Worm (Caenorhabditis elegans) whole organism, young adult: ENCODE data around the gene Y60C6A.1.
A peak's percentile ranks its signal among the peaks of the same experiment; 100 is the strongest.

Source experiments
- B0035.1 ChIP-seq: sonication (generic microtip); optimal IDR thresholded peaks from 2 replicates; lab custom pipeline; 2016; ENCODE audit warnings: missing genetic modification characterization, mild to moderate bottlenecking, missing compliant biosample characterization, missing genotype, missing genetic modification reagents
- B0336.3 ChIP-seq: fragments of 200-800 bp; sonication (Bioruptor generic); IDR thresholded peaks from 2 replicates; pipeline ENCODE4 v1.3.6; 2022; ENCODE audit warnings: missing genetic modification characterization, missing compliant biosample characterization
- F37B4.10 ChIP-seq: fragments of 200-800 bp; sonication (Bioruptor generic); IDR thresholded peaks from 2 replicates; pipeline ENCODE4 v1.3.6; 2022; ENCODE audit warnings: missing genetic modification characterization, missing compliant biosample characterization
- F49E8.2 ChIP-seq: sonication (generic microtip); optimal IDR thresholded peaks from 3 replicates; lab custom pipeline; 2017; ENCODE audit warnings: missing genetic modification characterization, mild to moderate bottlenecking, missing compliant biosample characterization, antibody characterized with exemption, moderate library complexity; ENCODE audit not compliant: insufficient read depth
- F55B11.4 ChIP-seq: sonication (generic microtip); optimal IDR thresholded peaks from 2 replicates; lab custom pipeline; 2016; ENCODE audit warnings: missing compliant biosample characterization, missing genetic modification characterization, borderline replicate concordance; ENCODE audit not compliant: insufficient read depth
- F57A8.1 ChIP-seq: fragments of 200-800 bp; sonication (Bioruptor generic); optimal IDR thresholded peaks from 2 replicates; lab custom pipeline; 2018; ENCODE audit warnings: mild to moderate bottlenecking, missing genetic modification characterization, moderate library complexity, missing compliant biosample characterization
- K11D2.4 ChIP-seq: fragments of 200-800 bp; sonication (Bioruptor generic); IDR thresholded peaks from 2 replicates; pipeline ENCODE4 v1.3.6; 2022; ENCODE audit warnings: missing genetic modification reagents, missing genetic modification characterization, missing compliant biosample characterization
- Y53F4B.3 ChIP-seq: fragments of 200-800 bp; sonication (Bioruptor generic); IDR thresholded peaks from 2 replicates; pipeline ENCODE4 v1.3.6; 2022; ENCODE audit warnings: missing genetic modification reagents, missing genetic modification characterization, missing compliant biosample characterization
- aptf-2 ChIP-seq: fragments of 200-800 bp; sonication (Bioruptor generic); conservative IDR thresholded peaks from 2 replicates; pipeline ENCODE4 v1.3.6; 2022; ENCODE audit warnings: missing genetic modification reagents, missing genetic modification characterization, missing compliant biosample characterization
- aptf-3 ChIP-seq: fragments of 200-800 bp; sonication (Bioruptor generic); IDR thresholded peaks from 2 replicates; pipeline ENCODE4 v1.3.6; 2022; ENCODE audit warnings: missing genetic modification characterization, missing compliant biosample characterization
- atf-7 ChIP-seq: sonication (generic microtip); optimal IDR thresholded peaks from 2 replicates; lab custom pipeline; 2017; ENCODE audit warnings: mild to moderate bottlenecking, missing genetic modification characterization, missing compliant biosample characterization
- attf-3 ChIP-seq: fragments of 200-800 bp; sonication (Bioruptor generic); conservative IDR thresholded peaks from 2 replicates; pipeline ENCODE4 v1.3.6; 2022; ENCODE audit warnings: missing genetic modification reagents, missing genetic modification characterization, missing compliant biosample characterization
- attf-5 ChIP-seq: fragments of 200-800 bp; sonication (Bioruptor generic); optimal IDR thresholded peaks from 2 replicates; lab custom pipeline; 2018; ENCODE audit warnings: mild to moderate bottlenecking, missing genetic modification characterization, missing compliant biosample characterization
- attf-6 ChIP-seq: fragments of 200-800 bp; sonication (Bioruptor generic); IDR thresholded peaks from 2 replicates; pipeline ENCODE4 v1.3.6; 2022; ENCODE audit warnings: missing genetic modification reagents, missing genetic modification characterization, missing compliant biosample characterization
- bed-2 ChIP-seq: fragments of 200-800 bp; sonication (Bioruptor generic); IDR thresholded peaks from 2 replicates; pipeline ENCODE4 v1.3.6; 2022; ENCODE audit warnings: missing genetic modification reagents, missing genetic modification characterization, missing compliant biosample characterization
- cebp-1 ChIP-seq, 2 experiments: fragments of 200-800 bp in 1 of 2; sonication (Bioruptor generic) in 1 of 2; sonication (generic microtip) in 1 of 2; IDR thresholded peaks in 1 of 2; optimal IDR thresholded peaks in 1 of 2; 2 replicates each; pipeline versions ENCODE4 v1.3.6 to Lab custom; 2017 to 2022; ENCODE audit warnings: missing compliant biosample characterization in 2 of 2, missing genetic modification characterization in 2 of 2, mild to moderate bottlenecking in 1 of 2, missing genetic modification reagents in 1 of 2, moderate library complexity in 1 of 2
- ceh-27 ChIP-seq: fragments of 200-800 bp; sonication (Bioruptor generic); optimal IDR thresholded peaks from 2 replicates; lab custom pipeline; 2018; ENCODE audit warnings: mild to moderate bottlenecking, missing genetic modification characterization, moderate library complexity, missing compliant biosample characterization
- ceh-40 ChIP-seq: fragments of 200-800 bp; sonication (Bioruptor generic); IDR thresholded peaks from 2 replicates; pipeline ENCODE4 v1.3.6; 2022; ENCODE audit warnings: missing genetic modification characterization, missing compliant biosample characterization
- ceh-58 ChIP-seq: fragments of 200-800 bp; sonication (Bioruptor generic); IDR thresholded peaks from 2 replicates; pipeline ENCODE4 v1.3.6; 2022; ENCODE audit warnings: missing genetic modification characterization, missing compliant biosample characterization
- ceh-79 ChIP-seq: sonication (generic microtip); optimal IDR thresholded peaks from 2 replicates; lab custom pipeline; 2017; ENCODE audit warnings: mild to moderate bottlenecking, missing genetic modification characterization, missing compliant biosample characterization
- dox-1 ChIP-seq: fragments of 200-800 bp; sonication (Bioruptor generic); IDR thresholded peaks from 2 replicates; pipeline ENCODE4 v1.3.6; 2022; ENCODE audit warnings: missing genetic modification reagents, missing genetic modification characterization, missing compliant biosample characterization
- dpff-1 ChIP-seq: sonication (generic microtip); optimal IDR thresholded peaks from 2 replicates; lab custom pipeline; 2017; ENCODE audit warnings: mild to moderate bottlenecking, missing genetic modification characterization, missing compliant biosample characterization
- dpl-1 ChIP-seq: fragments of 150-350 bp; optimal IDR thresholded peaks from 2 replicates; lab custom pipeline; 2014; ENCODE audit warnings: missing biosample characterization, missing genetic modification reagents, missing genetic modification characterization
- egl-18 ChIP-seq: fragments of 200-800 bp; sonication (Bioruptor generic); IDR thresholded peaks from 2 replicates; pipeline ENCODE4 v1.3.6; 2022; ENCODE audit warnings: missing genetic modification reagents, missing genetic modification characterization, missing compliant biosample characterization
- ekl-4 ChIP-seq: fragments of 200-800 bp; sonication (Bioruptor generic); IDR thresholded peaks from 2 replicates; pipeline ENCODE4 v1.3.6; 2022; ENCODE audit warnings: missing genetic modification reagents, missing genetic modification characterization, missing compliant biosample characterization
- fkh-3 ChIP-seq: sonication (generic microtip); optimal IDR thresholded peaks from 2 replicates; lab custom pipeline; 2016; ENCODE audit warnings: mild to moderate bottlenecking, missing genetic modification characterization, missing compliant biosample characterization
- him-1 ChIP-seq: sonication (generic microtip); optimal IDR thresholded peaks from 2 replicates; lab custom pipeline; 2016; ENCODE audit warnings: missing genotype, missing genetic modification reagents, missing genetic modification characterization, missing compliant biosample characterization
- hlh-12 ChIP-seq: sonication (generic microtip); optimal IDR thresholded peaks from 2 replicates; lab custom pipeline; 2016; ENCODE audit warnings: missing genetic modification characterization, missing compliant biosample characterization
- hlh-26 ChIP-seq: fragments of 200-800 bp; sonication (Bioruptor generic); conservative IDR thresholded peaks from 2 replicates; pipeline ENCODE4 v1.3.6; 2022; ENCODE audit warnings: missing genetic modification reagents, missing genetic modification characterization, missing compliant biosample characterization
- hmg-1.2 ChIP-seq: fragments of 200-800 bp; sonication (Bioruptor generic); IDR thresholded peaks from 2 replicates; pipeline ENCODE4 v1.3.6; 2022; ENCODE audit warnings: missing genetic modification reagents, missing genetic modification characterization, missing compliant biosample characterization
- hmg-20 ChIP-seq: fragments of 200-800 bp; sonication (Bioruptor generic); IDR thresholded peaks from 2 replicates; pipeline ENCODE4 v1.3.6; 2022; ENCODE audit warnings: missing genetic modification reagents, missing genetic modification characterization, missing compliant biosample characterization
- lag-1 ChIP-seq: fragments of 200-800 bp; sonication (Bioruptor generic); IDR thresholded peaks from 2 replicates; pipeline ENCODE4 v1.3.6; 2022; ENCODE audit warnings: missing genetic modification reagents, missing genetic modification characterization, missing compliant biosample characterization
- lin-40 ChIP-seq: sonication (generic microtip); optimal IDR thresholded peaks from 2 replicates; lab custom pipeline; 2016; ENCODE audit warnings: missing genetic modification characterization, mild to moderate bottlenecking, missing compliant biosample characterization, missing genotype, missing genetic modification reagents
- mcd-1 ChIP-seq: fragments of 200-800 bp; sonication (Bioruptor generic); IDR thresholded peaks from 2 replicates; pipeline ENCODE4 v1.3.6; 2022; ENCODE audit warnings: missing genetic modification reagents, missing genetic modification characterization, missing compliant biosample characterization
- mel-28 ChIP-seq: sonication (generic microtip); optimal IDR thresholded peaks from 2 replicates; lab custom pipeline; 2016; ENCODE audit warnings: borderline replicate concordance, mild to moderate bottlenecking, missing genetic modification characterization, missing compliant biosample characterization
- mxl-1 ChIP-seq: sonication (generic microtip); optimal IDR thresholded peaks from 2 replicates; lab custom pipeline; 2016; ENCODE audit warnings: missing genetic modification characterization, missing compliant biosample characterization
- nhr-120 ChIP-seq: fragments of 200-800 bp; sonication (Bioruptor generic); IDR thresholded peaks from 2 replicates; pipeline ENCODE4 v1.3.6; 2022; ENCODE audit warnings: missing genetic modification characterization, missing compliant biosample characterization
- nhr-90 ChIP-seq: sonication (generic microtip); optimal IDR thresholded peaks from 2 replicates; lab custom pipeline; 2016; ENCODE audit warnings: missing genotype, mild to moderate bottlenecking, missing genetic modification characterization, missing compliant biosample characterization
- rpc-1 ChIP-seq, 2 experiments: fragments of 150-350 bp in 1 of 2; sonication (generic microtip) in 1 of 2; optimal IDR thresholded peaks; 2 replicates each; lab custom pipeline; 2014 to 2018; ENCODE audit warnings: missing biosample characterization in 1 of 2, missing genetic modification characterization in 1 of 2, missing genetic modification reagents in 1 of 2, missing genotype in 1 of 2
- snpc-1.1 ChIP-seq: sonication (generic microtip); optimal IDR thresholded peaks from 2 replicates; lab custom pipeline; 2017; ENCODE audit warnings: missing genetic modification characterization, mild to moderate bottlenecking, missing compliant biosample characterization, antibody characterized with exemption, moderate library complexity, missing genotype, missing genetic modification reagents; ENCODE audit not compliant: insufficient read depth
- somi-1 ChIP-seq: fragments of 200-800 bp; sonication (Bioruptor generic); optimal IDR thresholded peaks from 2 replicates; lab custom pipeline; 2018; ENCODE audit warnings: mild to moderate bottlenecking, missing genetic modification characterization, missing compliant biosample characterization
- sptf-2 ChIP-seq: fragments of 200-800 bp; sonication (Bioruptor generic); optimal IDR thresholded peaks from 2 replicates; lab custom pipeline; 2018; ENCODE audit warnings: mild to moderate bottlenecking, missing genetic modification characterization, missing compliant biosample characterization
- tbp1 ChIP-seq: fragments of 200-800 bp; sonication (Bioruptor generic); optimal IDR thresholded peaks from 2 replicates; lab custom pipeline; 2018; ENCODE audit warnings: mild to moderate bottlenecking, missing genetic modification characterization, missing compliant biosample characterization
- tbx-9 ChIP-seq: sonication (generic microtip); optimal IDR thresholded peaks from 2 replicates; lab custom pipeline; 2016; ENCODE audit warnings: borderline replicate concordance, missing genetic modification characterization, inconsistent platforms, missing compliant biosample characterization
- tlf-1 ChIP-seq: fragments of 200-800 bp; sonication (Bioruptor generic); optimal IDR thresholded peaks from 2 replicates; lab custom pipeline; 2018; ENCODE audit warnings: mild to moderate bottlenecking, missing genetic modification characterization, missing compliant biosample characterization
- ztf-22 ChIP-seq: fragments of 200-800 bp; sonication (Bioruptor generic); optimal IDR thresholded peaks from 2 replicates; lab custom pipeline; 2018; ENCODE audit warnings: mild to moderate bottlenecking, missing genetic modification characterization, moderate library complexity, missing compliant biosample characterization
- ztf-25 ChIP-seq: fragments of 200-800 bp; sonication (Bioruptor generic); IDR thresholded peaks from 2 replicates; pipeline ENCODE4 v1.3.6; 2022; ENCODE audit warnings: missing genetic modification reagents, missing genetic modification characterization, missing compliant biosample characterization

Gene Y60C6A.1

ce11 chrV:4755308-4756029 lies 27.9 kb upstream of the Y60C6A.1 start, which contains the start of gene pgl-3 (continued):
- TF ChIP-seq Y53F4B.3 (GFP tag; lab: Robert Waterston, UW) = no peak
- TF ChIP-seq lag-1 (GFP tag; lab: Robert Waterston, UW) = no peak
- no peak for TF ChIP-seq F57A8.1 (GFP tag; lab: Kevin White, UChicago)
- no peak for TF ChIP-seq egl-18 (GFP tag; lab: Robert Waterston, UW)
- TF ChIP-seq snpc-1.1 (tag; lab: Kevin White, UChicago) = peak; percentile 18
- no peak for TF ChIP-seq sptf-2 (GFP tag; lab: Kevin White, UChicago)
- peak; percentile 13 for TF ChIP-seq tbp1 (GFP tag; lab: Kevin White, UChicago)
- no peak for TF ChIP-seq tbx-9 (tag; lab: Kevin White, UChicago)
- TF ChIP-seq ceh-40 (GFP tag; lab: Robert Waterston, UW) = no peak
- TF ChIP-seq attf-5 (GFP tag; lab: Kevin White, UChicago) = no peak
- no peak for TF ChIP-seq mcd-1 (GFP tag; lab: Robert Waterston, UW)
- no peak for TF ChIP-seq B0035.1 (tag; lab: Kevin White, UChicago)
- no peak for TF ChIP-seq lin-40 (tag; lab: Kevin White, UChicago)
- TF ChIP-seq rpc-1 (optimal IDR thresholded peaks at IDR 0.05; lab: Kevin White, UChicago) = no peak
- TF ChIP-seq rpc-1 (tag; optimal IDR thresholded peaks at IDR 0.05; lab: Kevin White, UChicago) = no peak
- no peak for TF ChIP-seq nhr-120 (GFP tag; lab: Robert Waterston, UW)
- TF ChIP-seq B0336.3 (GFP tag; lab: Robert Waterston, UW) = peak; percentile 48; the same call in 1 of the 2 replicates
- TF ChIP-seq nhr-90 = no peak
- TF ChIP-seq hlh-26 (GFP tag; lab: Robert Waterston, UW) = no peak
- TF ChIP-seq F37B4.10 (GFP tag; lab: Robert Waterston, UW) = 0 out of 2 replicates have a peak, but pooled peaks have one; percentile 19
- TF ChIP-seq hlh-12 = no peak
- no peak for TF ChIP-seq F55B11.4
- TF ChIP-seq somi-1 = no peak
- no peak for TF ChIP-seq atf-7 (tag; lab: Kevin White, UChicago)
- no peak for TF ChIP-seq aptf-3 (GFP tag; lab: Robert Waterston, UW)
- peak; percentile 46 for TF ChIP-seq him-1 (tag; lab: Kevin White, UChicago)
- no peak for TF ChIP-seq K11D2.4 (GFP tag; lab: Robert Waterston, UW)
- no peak for TF ChIP-seq fkh-3 (tag; lab: Kevin White, UChicago)
- no peak for TF ChIP-seq ztf-25
- TF ChIP-seq ceh-79 (tag; lab: Kevin White, UChicago) = no peak
- no peak for TF ChIP-seq mxl-1 (tag; lab: Kevin White, UChicago)
- peak; percentile 61 for TF ChIP-seq attf-6 (GFP tag; lab: Robert Waterston, UW)
- TF ChIP-seq F49E8.2 (tag; lab: Kevin White, UChicago) = peak; percentile 56
- TF ChIP-seq aptf-2 (GFP tag; lab: Robert Waterston, UW) = no peak
- TF ChIP-seq dox-1 (GFP tag; lab: Robert Waterston, UW) = no peak
- no peak for TF ChIP-seq dpff-1 (tag; lab: Kevin White, UChicago)
- TF ChIP-seq ekl-4 (GFP tag; lab: Robert Waterston, UW) = no peak
- peak; percentile 34 for TF ChIP-seq hmg-1.2 (GFP tag; lab: Robert Waterston, UW)
- TF ChIP-seq ceh-58 (GFP tag; lab: Robert Waterston, UW) = no peak
- no peak for TF ChIP-seq ztf-22 (GFP tag; lab: Kevin White, UChicago)
- no peak for TF ChIP-seq hmg-20
- TF ChIP-seq cebp-1 (GFP tag; IDR thresholded peaks at IDR 0.05; lab: Robert Waterston, UW) = no peak
- peak; percentile 31 for TF ChIP-seq cebp-1 (tag; optimal IDR thresholded peaks at IDR 0.05; lab: Kevin White, UChicago)
- no peak for TF ChIP-seq ceh-27
- TF ChIP-seq mel-28 (tag; lab: Kevin White, UChicago) = no peak
- peak; percentile 48 for TF ChIP-seq tlf-1
- no peak for TF ChIP-seq bed-2 (GFP tag; lab: Robert Waterston, UW)
- peak; percentile 22 for TF ChIP-seq dpl-1 (GFP tag; lab: Kevin White, UChicago)
- TF ChIP-seq attf-3 (GFP tag; lab: Robert Waterston, UW) = no peak
